Worm (Caenorhabditis elegans) whole organism, L4 larva: ENCODE results near the gene T28C6.3.
"Not testable (repeated sequence)": the region's sequence is repeated elsewhere in the genome, so short reads cannot be mapped to it uniquely, and the experiment has no call there.

Source experiments
- D1046.2 ChIP-seq: fragments of 200-800 bp; sonication (Bioruptor generic); IDR thresholded peaks from 2 replicates; pipeline ENCODE4 v1.3.6; 2022; ENCODE audit warnings: missing genetic modification characterization, missing compliant biosample characterization
- F37D6.2 ChIP-seq: sonication (generic microtip); optimal IDR thresholded peaks from 2 replicates; lab custom pipeline; 2016; ENCODE audit warnings: mild to moderate bottlenecking, missing genetic modification characterization, missing compliant biosample characterization
- T26A8.4 ChIP-seq: fragments of 200-800 bp; sonication (Bioruptor generic); IDR thresholded peaks from 2 replicates; pipeline ENCODE4 v1.3.6; 2022; ENCODE audit warnings: missing genetic modification characterization, missing compliant biosample characterization
- Y75B8A.6 ChIP-seq: fragments of 200-800 bp; sonication (Bioruptor generic); IDR thresholded peaks from 2 replicates; pipeline ENCODE4 v1.3.6; 2022; ENCODE audit warnings: missing genetic modification reagents, missing genetic modification characterization, missing compliant biosample characterization
- ZK546.5 ChIP-seq, 2 experiments: sonication (generic microtip); optimal IDR thresholded peaks; 2 replicates each; lab custom pipeline; 2017; ENCODE audit warnings: missing biosample characterization in 2 of 2, missing genetic modification characterization in 2 of 2
- arid-1 ChIP-seq: fragments of 200-800 bp; sonication (Bioruptor generic); conservative IDR thresholded peaks from 2 replicates; pipeline ENCODE4 v1.3.6; 2022; ENCODE audit warnings: missing genetic modification reagents, missing genetic modification characterization, missing compliant biosample characterization
- ceh-28 ChIP-seq: fragments of 150-350 bp; optimal IDR thresholded peaks from 2 replicates; lab custom pipeline; 2014; ENCODE audit warnings: missing biosample characterization, missing genetic modification reagents, missing genetic modification characterization
- ceh-62 ChIP-seq: sonication (generic microtip); optimal IDR thresholded peaks from 2 replicates; lab custom pipeline; 2017; ENCODE audit warnings: missing biosample characterization, missing genetic modification characterization
- ceh-82 ChIP-seq: sonication (generic microtip); optimal IDR thresholded peaks from 2 replicates; lab custom pipeline; 2017; ENCODE audit warnings: missing biosample characterization, missing genetic modification characterization
- ces-1 ChIP-seq: fragments of 150-350 bp; sonication (generic microtip); optimal IDR thresholded peaks from 4 replicates; lab custom pipeline; 2014; ENCODE audit warnings: missing biosample characterization, missing genetic modification reagents, missing genetic modification characterization
- ctbp-1 ChIP-seq: fragments of 200-800 bp; sonication (Bioruptor generic); IDR thresholded peaks from 2 replicates; pipeline ENCODE4 v1.3.6; 2022; ENCODE audit warnings: missing genetic modification reagents, missing genetic modification characterization, missing compliant biosample characterization
- daf-16 ChIP-seq, 3 experiments: sonication (generic microtip); optimal IDR thresholded peaks; 2 replicates each; lab custom pipeline; 2016 to 2017; ENCODE audit warnings: missing genetic modification characterization in 3 of 3, missing genetic modification reagents in 3 of 3, mild to moderate bottlenecking in 2 of 3, missing compliant biosample characterization in 2 of 3, missing biosample characterization in 1 of 3, moderate library complexity in 1 of 3
- daf-19 ChIP-seq: fragments of 200-800 bp; sonication (Bioruptor generic); conservative IDR thresholded peaks from 2 replicates; pipeline ENCODE4 v1.3.6; 2022; ENCODE audit warnings: missing genetic modification characterization, missing compliant biosample characterization
- daf-8 ChIP-seq: fragments of 200-800 bp; sonication (Bioruptor generic); IDR thresholded peaks from 2 replicates; pipeline ENCODE4 v1.3.6; 2022; ENCODE audit warnings: missing genetic modification characterization, missing compliant biosample characterization
- dpl-1 ChIP-seq: fragments of 150-350 bp; optimal IDR thresholded peaks from 2 replicates; lab custom pipeline; 2014; ENCODE audit warnings: missing biosample characterization, missing genetic modification reagents, missing genetic modification characterization
- dve-1 ChIP-seq: sonication (generic microtip); optimal IDR thresholded peaks from 2 replicates; lab custom pipeline; 2017; ENCODE audit warnings: antibody characterized with exemption, mild to moderate bottlenecking, missing genetic modification characterization, missing compliant biosample characterization; ENCODE audit not compliant: insufficient read depth
- egl-27 ChIP-seq: sonication (generic microtip); optimal IDR thresholded peaks from 3 replicates; lab custom pipeline; 2017; ENCODE audit warnings: missing biosample characterization, missing genetic modification reagents, missing genetic modification characterization
- fkh-10 ChIP-seq: fragments of 150-350 bp; optimal IDR thresholded peaks from 2 replicates; lab custom pipeline; 2014; ENCODE audit warnings: missing biosample characterization, missing genetic modification reagents, missing genetic modification characterization
- gei-8 ChIP-seq: fragments of 200-800 bp; sonication (Bioruptor generic); optimal IDR thresholded peaks from 2 replicates; lab custom pipeline; 2018; ENCODE audit warnings: mild to moderate bottlenecking, missing genetic modification characterization, missing compliant biosample characterization
- hlh-30 ChIP-seq: sonication (generic microtip); optimal IDR thresholded peaks from 2 replicates; lab custom pipeline; 2017; ENCODE audit warnings: antibody characterized with exemption, mild to moderate bottlenecking, missing genetic modification characterization, missing compliant biosample characterization; ENCODE audit not compliant: insufficient read depth
- hmg-1.1 ChIP-seq: fragments of 200-800 bp; sonication (Bioruptor generic); IDR thresholded peaks from 2 replicates; pipeline ENCODE4 v1.3.6; 2022; ENCODE audit warnings: missing genetic modification reagents, missing genetic modification characterization, missing compliant biosample characterization
- lin-1 ChIP-seq: fragments of 200-800 bp; sonication (Bioruptor generic); IDR thresholded peaks from 2 replicates; pipeline ENCODE4 v1.3.6; 2022; ENCODE audit warnings: missing genetic modification reagents, missing genetic modification characterization, missing compliant biosample characterization
- lin-13 ChIP-seq: fragments of 150-350 bp; optimal IDR thresholded peaks from 2 replicates; lab custom pipeline; 2014; ENCODE audit warnings: missing biosample characterization, missing genetic modification reagents, missing genetic modification characterization
- lin-29 ChIP-seq: fragments of 200-800 bp; sonication (Bioruptor generic); IDR thresholded peaks from 2 replicates; pipeline ENCODE4 v1.3.6; 2022; ENCODE audit warnings: missing genetic modification reagents, missing genetic modification characterization, missing compliant biosample characterization
- lir-3 ChIP-seq: sonication (generic microtip); optimal IDR thresholded peaks from 2 replicates; lab custom pipeline; 2016; ENCODE audit warnings: mild to moderate bottlenecking, missing genetic modification characterization, missing compliant biosample characterization
- madf-5 ChIP-seq, 2 experiments: fragments of 200-800 bp; sonication (Bioruptor generic); IDR thresholded peaks; 2 replicates each; pipeline ENCODE4 v1.3.6; 2022; ENCODE audit warnings: missing compliant biosample characterization in 2 of 2, missing genetic modification characterization in 2 of 2
- mdt-29 ChIP-seq: fragments of 200-800 bp; sonication (Bioruptor generic); IDR thresholded peaks from 2 replicates; pipeline ENCODE4 v1.3.6; 2022; ENCODE audit warnings: missing genetic modification reagents, missing genetic modification characterization, missing compliant biosample characterization
- nhr-28 ChIP-seq: fragments of 150-350 bp; optimal IDR thresholded peaks from 2 replicates; lab custom pipeline; 2014; ENCODE audit warnings: missing biosample characterization, missing genetic modification characterization
- nhr-77 ChIP-seq: fragments of 150-350 bp; optimal IDR thresholded peaks from 2 replicates; lab custom pipeline; 2014; ENCODE audit warnings: missing biosample characterization, missing genetic modification characterization
- pqm-1 ChIP-seq: sonication (generic microtip); optimal IDR thresholded peaks from 2 replicates; lab custom pipeline; 2017; ENCODE audit warnings: missing biosample characterization, missing genetic modification characterization
- sdz-12 ChIP-seq: fragments of 200-800 bp; sonication (Bioruptor generic); optimal IDR thresholded peaks from 2 replicates; lab custom pipeline; 2018; ENCODE audit warnings: mild to moderate bottlenecking, missing genetic modification characterization, missing compliant biosample characterization
- set-16 ChIP-seq: fragments of 200-800 bp; sonication (Bioruptor generic); IDR thresholded peaks from 2 replicates; pipeline ENCODE4 v1.3.6; 2022; ENCODE audit warnings: missing genetic modification reagents, missing genetic modification characterization, missing compliant biosample characterization
- skn-1 ChIP-seq: fragments of 150-350 bp; optimal IDR thresholded peaks from 2 replicates; lab custom pipeline; 2014; ENCODE audit warnings: missing biosample characterization, missing genetic modification characterization
- spr-3 ChIP-seq: fragments of 200-800 bp; sonication (Bioruptor generic); optimal IDR thresholded peaks from 2 replicates; lab custom pipeline; 2018; ENCODE audit warnings: mild to moderate bottlenecking, missing genetic modification characterization, missing compliant biosample characterization
- tag-97 ChIP-seq: fragments of 200-800 bp; sonication (Bioruptor generic); IDR thresholded peaks from 2 replicates; pipeline ENCODE4 v1.3.6; 2022; ENCODE audit warnings: missing genetic modification characterization, missing compliant biosample characterization
- tra-1 ChIP-seq: fragments of 200-800 bp; sonication (Bioruptor generic); IDR thresholded peaks from 2 replicates; pipeline ENCODE4 v1.3.6; 2022; ENCODE audit warnings: missing genetic modification reagents, missing genetic modification characterization, missing compliant biosample characterization
- unc-39 ChIP-seq: sonication (generic microtip); optimal IDR thresholded peaks from 2 replicates; lab custom pipeline; 2017; ENCODE audit warnings: missing biosample characterization, missing genetic modification characterization
- zfp-3 ChIP-seq: fragments of 200-800 bp; sonication (Bioruptor generic); conservative IDR thresholded peaks from 2 replicates; pipeline ENCODE4 v1.3.6; 2022; ENCODE audit warnings: missing genetic modification reagents, missing genetic modification characterization, missing compliant biosample characterization
- zip-2 ChIP-seq: fragments of 150-350 bp; optimal IDR thresholded peaks from 2 replicates; lab custom pipeline; 2014; ENCODE audit warnings: missing biosample characterization, missing genetic modification characterization

Gene T28C6.3

ce11 chrIV:8782172-8782571 is 38.0 kb upstream of the T28C6.3 start (continued):
- TF ChIP-seq tra-1 (GFP tag; lab: Robert Waterston, UW) = no peak
- no peak for TF ChIP-seq D1046.2 (GFP tag; lab: Robert Waterston, UW)
- TF ChIP-seq spr-3 (GFP tag; lab: Kevin White, UChicago) = no peak
- TF ChIP-seq ceh-82 = no peak
- TF ChIP-seq ceh-28 (tag; lab: Kevin White, UChicago) = no peak
- TF ChIP-seq sdz-12 (GFP tag; lab: Kevin White, UChicago) = no peak
- TF ChIP-seq ces-1 = no peak
- TF ChIP-seq daf-8 (GFP tag; lab: Robert Waterston, UW) = no peak
- TF ChIP-seq hmg-1.1 = no peak; the same call in 1 of the 2 replicates
- TF ChIP-seq ctbp-1 (GFP tag; lab: Robert Waterston, UW) = no peak
- TF ChIP-seq lin-13 = no peak
- TF ChIP-seq pqm-1 = peak; percentile 42
- no peak for TF ChIP-seq fkh-10 (GFP tag; lab: Kevin White, UChicago)
- no peak for TF ChIP-seq skn-1 (tag; lab: Kevin White, UChicago)

DNA sequence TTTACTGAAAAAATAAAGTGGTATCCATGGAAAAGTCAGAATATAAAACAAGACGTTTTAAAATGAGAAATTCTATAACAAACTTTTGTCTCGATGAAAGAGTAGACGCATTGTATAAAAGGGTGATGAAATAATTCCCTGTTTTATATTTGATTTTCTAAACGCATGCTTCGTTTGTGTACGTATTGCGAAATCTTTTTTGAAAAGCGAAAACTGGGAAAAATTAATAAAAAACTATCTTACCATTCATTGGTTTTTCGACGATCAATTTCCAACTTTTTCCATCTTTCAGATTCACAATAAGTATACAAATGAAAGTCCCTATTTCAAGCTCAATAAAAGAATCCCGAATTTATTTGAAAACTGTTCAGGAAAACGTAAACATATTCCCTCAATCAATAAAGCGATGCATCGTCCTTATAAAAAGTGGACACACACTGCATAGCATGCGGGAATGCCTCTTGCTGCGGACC is 35.2 kb upstream of the T28C6.3 start, which contains the start of gene C33D9.13:
TSS of gene C33D9.13 (minus strand) at position 423 of the 473 bp plus-strand sequence.
- TF ChIP-seq Y75B8A.6 (no peak), lin-29 (GFP tag; lab: Robert Waterston, UW) (no peak), set-16 (GFP tag; lab: Robert Waterston, UW) (no peak), madf-5 (GFP tag; IDR thresholded peaks at IDR 0.05; lab: Robert Waterston, UW) (no peak), arid-1 (GFP tag; lab: Robert Waterston, UW) (no peak), ceh-28 (tag; lab: Kevin White, UChicago) (no peak), unc-39 (no peak), zfp-3 (GFP tag; lab: Robert Waterston, UW) (no peak), lir-3 (tag; lab: Kevin White, UChicago) (no peak), zip-2 (tag; lab: Kevin White, UChicago) (no peak), ZK546.5 (tag; optimal IDR thresholded peaks at IDR 0.05; lab: Kevin White, UChicago) (no peak), hlh-30 (tag; lab: Kevin White, UChicago) (no peak), daf-16 (GFP tag; optimal IDR thresholded peaks at IDR 0.05; lab: Kevin White, UChicago) (no peak), daf-16 (tag; optimal IDR thresholded peaks at IDR 0.05; lab: Kevin White, UChicago) (no peak), egl-27 (tag; lab: Kevin White, UChicago) (no peak), tag-97 (GFP tag; lab: Robert Waterston, UW) (no peak)

DNA sequence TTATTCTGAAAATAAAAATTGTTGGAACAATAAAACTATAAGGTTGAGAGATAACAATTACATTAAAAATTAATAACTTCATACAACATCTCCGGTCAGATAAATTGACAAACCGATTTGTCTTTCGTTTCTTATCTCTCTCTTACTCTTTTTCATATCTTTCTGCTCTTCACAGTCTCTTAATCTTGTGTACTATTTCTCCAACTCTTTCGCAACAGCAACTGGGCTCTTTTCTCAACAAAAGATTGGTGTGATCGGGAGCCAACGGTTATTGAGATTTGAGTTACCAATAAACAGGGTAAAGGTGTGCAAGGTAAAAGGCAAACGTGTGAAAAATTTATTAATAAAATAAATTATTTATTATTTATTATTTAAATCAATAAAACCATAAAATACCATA is 33.5 kb upstream of the T28C6.3 start, which contains the start of gene C33D9.8:
TSS of gene C33D9.8 (minus strand) at position 99 of the 400 bp plus-strand sequence.
- TF ChIP-seq dpl-1 (no peak), daf-16 (GFP tag; optimal IDR thresholded peaks at IDR 0.05; lab: Kevin White, UChicago) (no peak), daf-16 (tag; optimal IDR thresholded peaks at IDR 0.05; lab: Kevin White, UChicago) (peak; percentile 24)

DNA sequence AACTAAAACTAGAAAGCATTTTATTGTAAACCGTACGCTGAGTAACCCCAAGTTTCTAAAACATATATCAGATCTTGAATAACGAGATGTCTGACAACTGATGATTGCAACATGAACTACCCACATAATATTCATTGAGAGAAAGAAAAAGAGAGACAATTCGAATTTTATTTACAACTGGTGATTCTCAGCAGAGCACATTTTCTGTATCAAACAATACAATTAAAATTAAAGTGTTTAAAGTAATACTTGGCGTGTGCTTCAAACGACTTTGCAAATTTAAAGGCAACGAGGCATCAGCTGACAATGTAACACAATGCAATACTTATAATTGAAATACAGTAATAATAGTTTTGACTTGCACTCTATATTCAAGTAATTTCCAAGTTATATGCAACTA is 32.1 kb upstream of the T28C6.3 start, which contains the start of gene C33D9.10:
TSS of gene C33D9.10 (minus strand) at position 101 of the 400 bp plus-strand sequence.
- not testable (repeated sequence) for TF ChIP-seq ceh-62 (tag; lab: Kevin White, UChicago); dve-1; fkh-10 (GFP tag; lab: Kevin White, UChicago)

- no peak for TF ChIP-seq lir-3 (tag; lab: Kevin White, UChicago)
- TF ChIP-seq daf-19 = no peak
- no peak for TF ChIP-seq daf-8 (GFP tag; lab: Robert Waterston, UW)
- no peak for TF ChIP-seq nhr-77 (tag; lab: Kevin White, UChicago)
- no peak for TF ChIP-seq lin-1 (GFP tag; lab: Robert Waterston, UW)
- no peak for TF ChIP-seq mdt-29 (GFP tag; lab: Robert Waterston, UW)
- TF ChIP-seq gei-8 = no peak
- no peak for TF ChIP-seq F37D6.2 (tag; lab: Kevin White, UChicago)
- no peak for TF ChIP-seq skn-1 (tag; lab: Kevin White, UChicago)
- no peak for TF ChIP-seq T26A8.4 (GFP tag; lab: Robert Waterston, UW)
- no peak for TF ChIP-seq nhr-28
These were observed 30.0 kb upstream of the T28C6.3 start, which contains the start of gene sru-35 for ce11 chrIV:8790144-8790543. Gene sru-35, minus strand, starts transcription at chrIV:8790244.
